Worm (Caenorhabditis elegans) whole organism, early embryonic: ENCODE data around the gene Y22D7AR.3.

Source experiments
- ama-1 ChIP-seq: fragments of 150-350 bp; optimal IDR thresholded peaks from 2 replicates; lab custom pipeline; 2014
- hmg-4 ChIP-seq: fragments of 200-800 bp; sonication (Bioruptor generic); optimal IDR thresholded peaks from 2 replicates; lab custom pipeline; 2018; ENCODE audit warnings: mild to moderate bottlenecking, missing genetic modification characterization, missing compliant biosample characterization

DNA sequence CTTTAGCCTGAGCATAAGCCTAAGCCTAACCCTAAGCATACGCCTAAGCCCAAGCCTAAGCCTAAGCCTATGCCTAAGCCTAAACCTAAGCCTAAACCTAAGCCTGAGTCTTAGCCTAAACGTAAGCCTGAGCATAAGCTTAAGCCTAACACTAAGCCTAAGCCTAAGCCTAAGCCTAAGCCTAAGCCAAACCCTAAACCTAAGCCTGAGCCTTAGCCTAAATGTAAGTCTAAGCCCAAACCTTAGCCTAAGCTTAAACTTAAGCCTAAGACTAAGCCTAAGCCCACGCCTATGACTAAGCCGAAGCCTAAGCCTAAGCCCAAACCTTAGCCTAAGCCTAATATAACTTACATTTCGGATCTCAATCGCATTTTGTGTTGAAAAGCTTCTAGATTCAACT, 38.4 kb upstream of the Y22D7AR.3 start:
- TF ChIP-seq hmg-4 (GFP tag; lab: Kevin White, UChicago) (no peak), ama-1 (lab: Kevin White, UChicago) (no peak)
